Fruit fly (Drosophila melanogaster) whole organism, prepupa: ENCODE measurements around the gene MESR3.
A peak's percentile ranks its signal among the peaks of the same experiment; 100 is the strongest.

Source experiments
- Blimp-1 ChIP-seq: fragments of 200-800 bp; sonication (Bioruptor generic); optimal IDR thresholded peaks from 3 replicates; lab custom pipeline; 2017; ENCODE audit warnings: missing biosample characterization, missing genetic modification characterization, mild to moderate bottlenecking, moderate library complexity, missing genetic modification reagents
- CG10669 ChIP-seq: fragments of 200-800 bp; sonication (Bioruptor generic); optimal IDR thresholded peaks from 3 replicates; lab custom pipeline; 2018; ENCODE audit warnings: missing biosample characterization, mild to moderate bottlenecking, missing genetic modification characterization, moderate library complexity
- CG11294 ChIP-seq: fragments of 200-800 bp; sonication (Bioruptor generic); IDR thresholded peaks from 2 replicates; pipeline ENCODE4 v1.3.6; 2022; ENCODE audit warnings: missing biosample characterization, missing genetic modification characterization
- CG11762 ChIP-seq: fragments of 200-800 bp; sonication (Bioruptor generic); optimal IDR thresholded peaks from 3 replicates; lab custom pipeline; 2016; ENCODE audit warnings: missing biosample characterization, missing genetic modification characterization; ENCODE audit not compliant: insufficient read depth
- CG16779 ChIP-seq: fragments of 200-800 bp; sonication (Bioruptor generic); optimal IDR thresholded peaks from 3 replicates; lab custom pipeline; 2017; ENCODE audit warnings: missing biosample characterization, mild to moderate bottlenecking, missing genetic modification characterization
- CG31627 ChIP-seq: fragments of 200-800 bp; sonication (Bioruptor generic); optimal IDR thresholded peaks from 3 replicates; lab custom pipeline; 2016; ENCODE audit warnings: missing biosample characterization, missing genetic modification characterization
- CG34406 ChIP-seq: fragments of 200-800 bp; sonication (Bioruptor generic); optimal IDR thresholded peaks from 3 replicates; lab custom pipeline; 2016; ENCODE audit warnings: missing biosample characterization, missing genetic modification characterization
- CG3919 ChIP-seq: fragments of 200-800 bp; sonication (Bioruptor generic); optimal IDR thresholded peaks from 3 replicates; lab custom pipeline; 2016; ENCODE audit warnings: missing biosample characterization, missing genetic modification characterization
- CG6163 ChIP-seq: fragments of 200-800 bp; sonication (Bioruptor generic); IDR thresholded peaks from 3 replicates; pipeline ENCODE4 v1.3.6; 2022; ENCODE audit warnings: missing biosample characterization, missing genetic modification characterization
- CG6276 ChIP-seq: fragments of 200-800 bp; sonication (Bioruptor generic); optimal IDR thresholded peaks from 2 replicates; lab custom pipeline; 2017; ENCODE audit warnings: missing biosample characterization, mild to moderate bottlenecking, missing genetic modification characterization
- CG6808 ChIP-seq: fragments of 200-800 bp; sonication (Bioruptor generic); optimal IDR thresholded peaks from 3 replicates; lab custom pipeline; 2017; ENCODE audit warnings: missing biosample characterization, missing genetic modification characterization, mild to moderate bottlenecking, moderate library complexity, missing genetic modification reagents
- CG6854 ChIP-seq: fragments of 200-800 bp; sonication (Bioruptor generic); optimal IDR thresholded peaks from 2 replicates; lab custom pipeline; 2017; ENCODE audit warnings: missing biosample characterization, mild to moderate bottlenecking, missing genetic modification characterization
- CG7368 ChIP-seq: fragments of 200-800 bp; sonication (Bioruptor generic); optimal IDR thresholded peaks from 3 replicates; lab custom pipeline; 2016; ENCODE audit warnings: missing biosample characterization, missing genetic modification characterization
- CG8119 ChIP-seq: fragments of 200-800 bp; sonication (Bioruptor generic); IDR thresholded peaks from 3 replicates; pipeline ENCODE4 v1.3.6; 2022; ENCODE audit warnings: missing biosample characterization, missing genetic modification characterization
- CG8319 ChIP-seq: fragments of 200-800 bp; sonication (Bioruptor generic); optimal IDR thresholded peaks from 3 replicates; lab custom pipeline; 2016; ENCODE audit warnings: missing biosample characterization, missing genetic modification characterization
- CG8632 ChIP-seq: fragments of 200-800 bp; sonication (Bioruptor generic); optimal IDR thresholded peaks from 3 replicates; lab custom pipeline; 2016; ENCODE audit warnings: missing biosample characterization, missing genetic modification characterization
- CG9139 ChIP-seq: fragments of 200-800 bp; sonication (Bioruptor generic); optimal IDR thresholded peaks from 3 replicates; lab custom pipeline; 2017; ENCODE audit warnings: missing biosample characterization, mild to moderate bottlenecking, missing genetic modification characterization
- Eip75B ChIP-seq: fragments of 200-800 bp; sonication (Bioruptor generic); optimal IDR thresholded peaks from 3 replicates; lab custom pipeline; 2016; ENCODE audit warnings: missing biosample characterization, missing genetic modification characterization
- Eip78C ChIP-seq: fragments of 200-800 bp; sonication (Bioruptor generic); peaks from one replicate; lab custom pipeline; 2016; ENCODE audit warnings: missing biosample characterization, missing genetic modification characterization
- Eip93F ChIP-seq: fragments of 200-800 bp; sonication (Bioruptor generic); optimal IDR thresholded peaks from 2 replicates; lab custom pipeline; 2016; ENCODE audit warnings: missing biosample characterization, mild to moderate bottlenecking, missing genetic modification characterization
- Ets96B ChIP-seq: fragments of 200-800 bp; optimal IDR thresholded peaks from 2 replicates; lab custom pipeline; 2019; ENCODE audit warnings: missing biosample characterization, mild to moderate bottlenecking, missing genetic modification characterization, moderate library complexity
- Hr38 ChIP-seq: sonication (Bioruptor generic); optimal IDR thresholded peaks from 2 replicates; lab custom pipeline; 2016; ENCODE audit warnings: missing biosample characterization, missing genetic modification characterization
- Hr39 ChIP-seq: fragments of 200-800 bp; sonication (Bioruptor generic); optimal IDR thresholded peaks from 2 replicates; lab custom pipeline; 2016; ENCODE audit warnings: missing biosample characterization, missing genetic modification characterization
- Hr4 ChIP-seq: fragments of 200-800 bp; sonication (Bioruptor generic); optimal IDR thresholded peaks from 3 replicates; lab custom pipeline; 2016; ENCODE audit warnings: missing biosample characterization, missing genetic modification characterization
- Lpt ChIP-seq: fragments of 200-800 bp; sonication (Bioruptor generic); optimal IDR thresholded peaks from 3 replicates; lab custom pipeline; 2016; ENCODE audit warnings: missing biosample characterization, missing genetic modification characterization
- Met ChIP-seq: fragments of 200-800 bp; sonication (Bioruptor generic); optimal IDR thresholded peaks from 3 replicates; lab custom pipeline; 2016; ENCODE audit warnings: missing biosample characterization, missing genetic modification characterization
- OdsH ChIP-seq: fragments of 200-800 bp; sonication (Bioruptor generic); optimal IDR thresholded peaks from 3 replicates; lab custom pipeline; 2016; ENCODE audit warnings: missing biosample characterization, missing genetic modification characterization
- Smox ChIP-seq: fragments of 200-800 bp; sonication (Bioruptor generic); optimal IDR thresholded peaks from 3 replicates; lab custom pipeline; 2016; ENCODE audit warnings: missing biosample characterization, missing genetic modification characterization
- Sox15 ChIP-seq: fragments of 200-800 bp; sonication (Bioruptor generic); optimal IDR thresholded peaks from 3 replicates; lab custom pipeline; 2016; ENCODE audit warnings: missing biosample characterization, missing genetic modification characterization
- achi ChIP-seq: fragments of 200-800 bp; sonication (Bioruptor generic); optimal IDR thresholded peaks from 3 replicates; lab custom pipeline; 2016; ENCODE audit warnings: missing biosample characterization, missing genetic modification characterization
- acj6 ChIP-seq: fragments of 200-800 bp; sonication (Bioruptor generic); optimal IDR thresholded peaks from 3 replicates; lab custom pipeline; 2016; ENCODE audit warnings: missing biosample characterization, missing genetic modification characterization
- cyc ChIP-seq: fragments of 200-800 bp; sonication (Bioruptor generic); optimal IDR thresholded peaks from 3 replicates; lab custom pipeline; 2016; ENCODE audit warnings: missing biosample characterization, missing genetic modification characterization
- dac ChIP-seq: fragments of 200-800 bp; sonication (Bioruptor generic); optimal IDR thresholded peaks from 2 replicates; lab custom pipeline; 2017; ENCODE audit warnings: missing biosample characterization, mild to moderate bottlenecking, missing genetic modification characterization
- dsx ChIP-seq: fragments of 200-800 bp; optimal IDR thresholded peaks from 3 replicates; lab custom pipeline; 2019; ENCODE audit warnings: missing biosample characterization, mild to moderate bottlenecking, missing genetic modification characterization, moderate library complexity; ENCODE audit not compliant: poor library complexity, severe bottlenecking
- eg ChIP-seq: fragments of 200-800 bp; sonication (Bioruptor generic); IDR thresholded peaks from 3 replicates; pipeline ENCODE4 v1.3.6; 2022; ENCODE audit warnings: missing biosample characterization, missing genetic modification characterization
- fd59A ChIP-seq: fragments of 200-800 bp; sonication (Bioruptor generic); optimal IDR thresholded peaks from 2 replicates; lab custom pipeline; 2017; ENCODE audit warnings: missing biosample characterization, mild to moderate bottlenecking, missing genetic modification characterization, missing genetic modification reagents
- fkh ChIP-seq: fragments of 200-800 bp; sonication (Bioruptor generic); optimal IDR thresholded peaks from 3 replicates; lab custom pipeline; 2017; ENCODE audit warnings: missing biosample characterization, mild to moderate bottlenecking, missing genetic modification characterization, moderate library complexity
- lz ChIP-seq: fragments of 200-800 bp; sonication (Bioruptor generic); optimal IDR thresholded peaks from 3 replicates; lab custom pipeline; 2016; ENCODE audit warnings: missing biosample characterization, missing genetic modification characterization
- pdm3 ChIP-seq: fragments of 200-800 bp; sonication (Bioruptor generic); optimal IDR thresholded peaks from 3 replicates; lab custom pipeline; 2016; ENCODE audit warnings: missing biosample characterization, missing genetic modification characterization
- salr ChIP-seq, 2 experiments: fragments of 200-800 bp; sonication (Bioruptor generic); optimal IDR thresholded peaks; 3 replicates each; lab custom pipeline; 2016 to 2018; ENCODE audit warnings: missing biosample characterization in 2 of 2, missing genetic modification characterization in 2 of 2, mild to moderate bottlenecking in 1 of 2
- spab ChIP-seq: fragments of 200-800 bp; sonication (Bioruptor generic); optimal IDR thresholded peaks from 2 replicates; lab custom pipeline; 2017; ENCODE audit warnings: missing biosample characterization, mild to moderate bottlenecking, missing genetic modification characterization, missing genetic modification reagents
- ss ChIP-seq, 2 experiments: fragments of 200-800 bp; sonication (Bioruptor generic); optimal IDR thresholded peaks; 2 replicates in 1 of 2; 3 replicates in 1 of 2; lab custom pipeline; 2017 to 2018; ENCODE audit warnings: mild to moderate bottlenecking in 2 of 2, missing biosample characterization in 2 of 2, missing genetic modification characterization in 2 of 2, moderate library complexity in 1 of 2
- svp ChIP-seq: fragments of 200-800 bp; sonication (Bioruptor generic); peaks from one replicate; lab custom pipeline; 2016; ENCODE audit warnings: missing biosample characterization, missing genetic modification characterization
- vri ChIP-seq: fragments of 200-800 bp; sonication (Bioruptor generic); optimal IDR thresholded peaks from 3 replicates; lab custom pipeline; 2016; ENCODE audit warnings: missing biosample characterization, mild to moderate bottlenecking, missing genetic modification characterization

The MESR3 gene

dm6 chr2L:18664707-18665550, 47.9 kb downstream of the MESR3 start (continued):
- TF ChIP-seq salr (GFP tag; optimal IDR thresholded peaks at IDR 0.05; lab: Kevin White, UChicago) (peak; percentile 53 to 79), Hr4 (GFP tag; lab: Kevin White, UChicago) (peak; percentile 50), Eip78C (peak; percentile 95), Met (GFP tag; lab: Kevin White, UChicago) (peak; percentile 93), OdsH (peak; percentile 81), fd59A (peak; percentile 77), Sox15 (GFP tag; lab: Kevin White, UChicago) (peak; percentile 23), CG8119 (GFP tag; lab: Robert Waterston, UW) (peak; percentile 70), CG11294 (no peak), dsx (GFP tag; lab: Kevin White, UChicago) (peak; percentile 81), spab (GFP tag; lab: Kevin White, UChicago) (peak; percentile 83), CG7368 (GFP tag; lab: Kevin White, UChicago) (peak; percentile 40), lz (GFP tag; lab: Kevin White, UChicago) (peak; percentile 88), Eip93F (GFP tag; lab: Kevin White, UChicago) (no peak), dac (GFP tag; lab: Kevin White, UChicago) (peak; percentile 5), CG9139 (GFP tag; lab: Kevin White, UChicago) (peak; percentile 79), CG6854 (GFP tag; lab: Kevin White, UChicago) (peak; percentile 13), vri (GFP tag; lab: Kevin White, UChicago) (peak; percentile 55), Blimp-1 (peak; percentile 65), CG34406 (GFP tag; lab: Kevin White, UChicago) (peak; percentile 71), CG31627 (peak; percentile 80), CG11762 (GFP tag; lab: Kevin White, UChicago) (peak; percentile 63), CG8319 (GFP tag; lab: Kevin White, UChicago) (peak; percentile 23), Eip75B (GFP tag; lab: Kevin White, UChicago) (peak; percentile 86), CG8632 (GFP tag; lab: Kevin White, UChicago) (peak; percentile 62), pdm3 (peak; percentile 76), CG16779 (tag; lab: Kevin White, UChicago) (peak; percentile 50), acj6 (peak; percentile 79), eg (GFP tag; lab: Robert Waterston, UW) (0 out of 3 replicates have a peak, but pooled peaks have one; percentile 6), Smox (GFP tag; lab: Kevin White, UChicago) (peak; percentile 85), Lpt (peak; percentile 76), CG6808 (GFP tag; lab: Kevin White, UChicago) (peak; percentile 88)
- TF ChIP-seq, all 60 proteins: peak for 54

DNA sequence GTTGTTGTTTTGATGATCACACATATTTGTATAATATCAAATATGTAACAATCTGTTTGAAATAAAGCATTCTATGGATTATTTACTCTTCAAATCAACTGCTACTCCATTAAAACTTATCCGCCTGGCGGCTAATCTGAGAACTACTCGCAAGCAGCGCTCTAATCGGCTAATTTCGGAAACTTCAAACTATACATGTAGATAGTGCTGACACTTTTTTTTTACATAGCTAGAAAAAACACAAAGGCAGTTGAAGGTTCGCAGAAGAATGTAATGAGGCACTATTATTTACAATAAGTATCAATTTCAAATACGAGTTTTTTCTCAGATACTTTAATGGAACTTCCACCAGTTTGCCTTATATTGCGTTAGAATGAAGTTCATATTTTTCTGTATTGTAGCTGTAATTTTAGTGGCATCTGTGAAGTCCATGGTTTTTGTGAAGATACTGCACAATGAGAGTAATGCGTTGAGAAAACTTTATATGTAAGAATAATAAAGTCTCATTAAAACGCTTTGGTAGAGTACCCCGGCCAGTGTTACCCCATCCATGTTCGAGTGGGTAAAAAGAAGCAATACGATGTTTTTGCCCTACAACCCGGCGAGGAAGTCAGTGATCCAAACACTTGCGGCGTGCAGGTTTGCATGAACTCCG, 49.0 kb downstream of the MESR3 start:
- TF ChIP-seq fkh (peak; percentile 83), vri (GFP tag; lab: Kevin White, UChicago) (no peak), CG31627 (peak; percentile 54), acj6 (no peak), CG34406 (GFP tag; lab: Kevin White, UChicago) (no peak), CG9139 (GFP tag; lab: Kevin White, UChicago) (no peak), CG11294 (no peak), OdsH (peak; percentile 50), svp (GFP tag; lab: Kevin White, UChicago) (peak; percentile 41), Hr39 (peak; percentile 35), achi (GFP tag; lab: Kevin White, UChicago) (no peak), CG10669 (GFP tag; lab: Kevin White, UChicago) (peak; percentile 3), Hr4 (GFP tag; lab: Kevin White, UChicago) (peak; percentile 20), CG6163 (GFP tag; lab: Robert Waterston, UW) (no peak), CG8632 (GFP tag; lab: Kevin White, UChicago) (no peak), Lpt (no peak), salr (GFP tag; optimal IDR thresholded peaks at IDR 0.05; lab: Kevin White, UChicago) (peak in 1 of 2 experiments; percentile 45), CG6854 (GFP tag; lab: Kevin White, UChicago) (no peak), Ets96B (tag; lab: Kevin White, UChicago) (no peak), Eip75B (GFP tag; lab: Kevin White, UChicago) (no peak), eg (GFP tag; lab: Robert Waterston, UW) (no peak), ss (GFP tag; optimal IDR thresholded peaks at IDR 0.05; lab: Kevin White, UChicago) (no peak), lz (GFP tag; lab: Kevin White, UChicago) (peak; percentile 44), CG6276 (GFP tag; lab: Kevin White, UChicago) (no peak), Sox15 (GFP tag; lab: Kevin White, UChicago) (no peak), cyc (peak; percentile 68), Eip78C (peak; percentile 64), CG3919 (peak; percentile 67), Hr38 (GFP tag; lab: Kevin White, UChicago) (no peak)
